Fruit fly (Drosophila melanogaster) whole organism, embryonic: ENCODE measurements around the gene Nf1.

Experiments used
- Adf1 ChIP-seq: fragments of 200-800 bp; sonication (Bioruptor generic); IDR thresholded peaks from 2 replicates; pipeline ENCODE4 v1.3.6; 2022; ENCODE audit warnings: missing biosample characterization, missing genetic modification characterization
- Atf6 ChIP-seq: fragments of 200-800 bp; sonication (Bioruptor generic); IDR thresholded peaks from 2 replicates; pipeline ENCODE4 v1.3.6; 2022; ENCODE audit warnings: missing biosample characterization, missing genetic modification characterization
- Awh ChIP-seq: fragments of 200-800 bp; sonication (Bioruptor generic); IDR thresholded peaks from 2 replicates; pipeline ENCODE4, ENCODE4 v1.3.6; 2022; ENCODE audit warnings: missing biosample characterization, missing genetic modification characterization
- Bteb2 ChIP-seq: fragments of 200-800 bp; sonication (Bioruptor generic); optimal IDR thresholded peaks from 2 replicates; lab custom pipeline; 2016; ENCODE audit warnings: missing biosample characterization, missing genetic modification characterization
- CG11456 ChIP-seq: fragments of 200-800 bp; sonication (Bioruptor generic); IDR thresholded peaks from 3 replicates; pipeline ENCODE4 v1.3.6; 2022; ENCODE audit warnings: missing biosample characterization, missing genetic modification characterization
- CG11696 ChIP-seq: fragments of 200-800 bp; sonication (Bioruptor generic); IDR thresholded peaks from 2 replicates; pipeline ENCODE4 v1.3.6; 2022; ENCODE audit warnings: missing biosample characterization, missing genetic modification characterization
- CG12942 ChIP-seq: fragments of 200-800 bp; sonication (Bioruptor generic); optimal IDR thresholded peaks from 3 replicates; lab custom pipeline; 2016; ENCODE audit warnings: missing biosample characterization, missing genetic modification characterization
- CG13424 ChIP-seq: fragments of 200-800 bp; sonication (Bioruptor generic); optimal IDR thresholded peaks from 2 replicates; lab custom pipeline; 2019; ENCODE audit warnings: missing biosample characterization, mild to moderate bottlenecking, missing genetic modification characterization, moderate library complexity
- CG13624 ChIP-seq: fragments of 200-800 bp; sonication (Bioruptor generic); optimal IDR thresholded peaks from 2 replicates; lab custom pipeline; 2016; ENCODE audit warnings: missing biosample characterization, missing genetic modification characterization
- CG14050 ChIP-seq: fragments of 200-800 bp; sonication (Bioruptor generic); IDR thresholded peaks from 3 replicates; pipeline ENCODE4 v1.3.6; 2022; ENCODE audit warnings: missing biosample characterization, missing genetic modification characterization
- CG17612 ChIP-seq: fragments of 200-800 bp; sonication (Bioruptor generic); IDR thresholded peaks from 2 replicates; pipeline ENCODE4 v1.3.6; 2022; ENCODE audit warnings: missing biosample characterization, missing genetic modification characterization
- CG2129 ChIP-seq: fragments of 200-800 bp; sonication (Bioruptor generic); IDR thresholded peaks from 2 replicates; pipeline ENCODE4 v1.3.6; 2022; ENCODE audit warnings: missing biosample characterization, missing genetic modification characterization; ENCODE audit not compliant: partially characterized antibody
- CG2875 ChIP-seq: fragments of 200-800 bp; sonication (Bioruptor generic); optimal IDR thresholded peaks from 2 replicates; lab custom pipeline; 2017; ENCODE audit warnings: missing biosample characterization, mild to moderate bottlenecking, missing genetic modification characterization, missing genetic modification reagents
- CG2889 ChIP-seq: fragments of 200-800 bp; sonication (Bioruptor generic); IDR thresholded peaks from 3 replicates; pipeline ENCODE4 v1.3.6; 2022; ENCODE audit warnings: missing biosample characterization, missing genetic modification characterization
- CG4854 ChIP-seq: fragments of 200-800 bp; sonication (Bioruptor generic); optimal IDR thresholded peaks from 2 replicates; lab custom pipeline; 2016; ENCODE audit warnings: missing biosample characterization, missing genetic modification characterization, inconsistent platforms
- CG8281 ChIP-seq: fragments of 200-800 bp; sonication (Bioruptor generic); optimal IDR thresholded peaks from 2 replicates; lab custom pipeline; 2018; ENCODE audit warnings: missing biosample characterization, mild to moderate bottlenecking, missing genetic modification characterization, moderate library complexity
- CHES-1-like ChIP-seq: fragments of 200-800 bp; sonication (Bioruptor generic); optimal IDR thresholded peaks from 2 replicates; lab custom pipeline; 2016; ENCODE audit warnings: missing biosample characterization, missing genetic modification characterization
- Camta ChIP-seq: fragments of 200-800 bp; sonication (Bioruptor generic); optimal IDR thresholded peaks from 2 replicates; lab custom pipeline; 2016; ENCODE audit warnings: missing biosample characterization, missing genetic modification characterization
- Dad ChIP-seq: fragments of 200-800 bp; sonication (Bioruptor generic); optimal IDR thresholded peaks from 3 replicates; lab custom pipeline; 2016; ENCODE audit warnings: missing biosample characterization, missing genetic modification characterization
- Doc2 ChIP-seq: fragments of 200-800 bp; sonication (Bioruptor generic); IDR thresholded peaks from 2 replicates; pipeline ENCODE4 v1.3.6; 2022; ENCODE audit warnings: missing biosample characterization, missing genetic modification characterization
- Dp ChIP-seq: fragments of 200-800 bp; sonication (Bioruptor generic); optimal IDR thresholded peaks from 2 replicates; lab custom pipeline; 2018; ENCODE audit warnings: missing biosample characterization, mild to moderate bottlenecking, missing genetic modification characterization, moderate library complexity
- Ets97D ChIP-seq: fragments of 200-800 bp; sonication (Bioruptor generic); optimal IDR thresholded peaks from 3 replicates; lab custom pipeline; 2016; ENCODE audit warnings: missing biosample characterization, missing genetic modification characterization
- Fer2 ChIP-seq: fragments of 200-800 bp; sonication (Bioruptor generic); optimal IDR thresholded peaks from 2 replicates; lab custom pipeline; 2018; ENCODE audit warnings: missing biosample characterization, mild to moderate bottlenecking, missing genetic modification characterization, moderate library complexity
- HLHmδ ChIP-seq: fragments of 200-800 bp; sonication (Bioruptor generic); optimal IDR thresholded peaks from 2 replicates; lab custom pipeline; 2018; ENCODE audit warnings: missing biosample characterization, mild to moderate bottlenecking, missing genetic modification characterization, moderate library complexity
- Lim3 ChIP-seq: fragments of 200-800 bp; sonication (Bioruptor generic); IDR thresholded peaks from 2 replicates; pipeline ENCODE4 v1.3.6; 2022; ENCODE audit warnings: missing biosample characterization, missing genetic modification characterization
- MESR4 ChIP-seq: fragments of 200-800 bp; sonication (Bioruptor generic); optimal IDR thresholded peaks from 2 replicates; lab custom pipeline; 2018; ENCODE audit warnings: missing biosample characterization, mild to moderate bottlenecking, missing genetic modification characterization, moderate library complexity
- Myb ChIP-seq: fragments of 200-800 bp; sonication (Bioruptor generic); optimal IDR thresholded peaks from 2 replicates; lab custom pipeline; 2016; ENCODE audit warnings: missing biosample characterization, missing genetic modification characterization
- Pdp1 ChIP-seq, 2 experiments: fragments of 200-800 bp; sonication (Bioruptor generic); optimal IDR thresholded peaks; 3 replicates each; lab custom pipeline; 2016; ENCODE audit warnings: missing biosample characterization in 2 of 2, missing genetic modification characterization in 2 of 2, mild to moderate bottlenecking in 1 of 2, moderate library complexity in 1 of 2
- Taf1 ChIP-seq: fragments of 200-800 bp; sonication (Bioruptor generic); IDR thresholded peaks from 2 replicates; pipeline ENCODE4 v1.3.6; 2022; ENCODE audit warnings: missing biosample characterization, missing genetic modification characterization
- cg ChIP-seq: fragments of 200-800 bp; sonication (Bioruptor generic); optimal IDR thresholded peaks from 3 replicates; lab custom pipeline; 2019; ENCODE audit warnings: missing biosample characterization, mild to moderate bottlenecking, missing genetic modification characterization, moderate library complexity
- chif ChIP-seq, 2 experiments: fragments of 200-800 bp; sonication (Bioruptor generic); optimal IDR thresholded peaks; 3 replicates each; lab custom pipeline; 2016; ENCODE audit warnings: missing biosample characterization in 2 of 2, missing genetic modification characterization in 2 of 2
- ci ChIP-seq: fragments of 200-800 bp; sonication (Bioruptor generic); IDR thresholded peaks from 3 replicates; pipeline ENCODE4 v1.3.6; 2022; ENCODE audit warnings: missing biosample characterization, missing genetic modification characterization
- crol ChIP-seq: fragments of 200-800 bp; sonication (Bioruptor generic); IDR thresholded peaks from 2 replicates; pipeline ENCODE4 v1.3.6; 2022; ENCODE audit warnings: missing biosample characterization, missing genetic modification characterization
- dysf ChIP-seq: fragments of 200-800 bp; sonication (Bioruptor generic); IDR thresholded peaks from 3 replicates; pipeline ENCODE4 v1.3.6; 2022; ENCODE audit warnings: missing biosample characterization, missing genetic modification characterization
- eve ChIP-seq, 2 experiments: fragments of >200 bp; optimal IDR thresholded peaks; 2 replicates each; lab custom pipeline; 2017; ENCODE audit warnings: missing biosample characterization in 2 of 2, missing genetic modification characterization in 2 of 2
- fd3F ChIP-seq: fragments of 200-800 bp; sonication (Bioruptor generic); optimal IDR thresholded peaks from 2 replicates; lab custom pipeline; 2018; ENCODE audit warnings: missing biosample characterization, mild to moderate bottlenecking, missing genetic modification characterization, moderate library complexity
- fd64A ChIP-seq: fragments of 200-800 bp; sonication (Bioruptor generic); optimal IDR thresholded peaks from 3 replicates; lab custom pipeline; 2018; ENCODE audit warnings: missing biosample characterization, mild to moderate bottlenecking, missing genetic modification characterization
- fu2 ChIP-seq: fragments of 200-800 bp; sonication (Bioruptor generic); optimal IDR thresholded peaks from 2 replicates; lab custom pipeline; 2016; ENCODE audit warnings: missing biosample characterization, missing genetic modification characterization
- hbn ChIP-seq: fragments of 200-800 bp; sonication (Bioruptor generic); IDR thresholded peaks from 2 replicates; pipeline ENCODE4 v1.3.6; 2022; ENCODE audit warnings: missing biosample characterization, missing genetic modification characterization; ENCODE audit not compliant: partially characterized antibody
- klu ChIP-seq: fragments of 200-800 bp; sonication (Bioruptor generic); IDR thresholded peaks from 2 replicates; pipeline ENCODE4 v1.3.6; 2022; ENCODE audit warnings: missing biosample characterization, missing genetic modification characterization
- lab ChIP-seq: fragments of 200-800 bp; sonication (Bioruptor generic); optimal IDR thresholded peaks from 3 replicates; lab custom pipeline; 2017; ENCODE audit warnings: missing biosample characterization, missing genetic modification characterization, mild to moderate bottlenecking, moderate library complexity, missing genetic modification reagents
- mld ChIP-seq: fragments of 200-800 bp; sonication (Bioruptor generic); IDR thresholded peaks from 3 replicates; pipeline ENCODE4 v1.3.6; 2022; ENCODE audit warnings: missing biosample characterization, missing genetic modification characterization; ENCODE audit not compliant: partially characterized antibody
- nom ChIP-seq: fragments of 200-800 bp; sonication (Bioruptor generic); optimal IDR thresholded peaks from 2 replicates; lab custom pipeline; 2017; ENCODE audit warnings: missing biosample characterization, missing genetic modification characterization, mild to moderate bottlenecking, moderate library complexity, missing genetic modification reagents
- repo ChIP-seq: fragments of 200-800 bp; sonication (Bioruptor generic); optimal IDR thresholded peaks from 2 replicates; lab custom pipeline; 2016; ENCODE audit warnings: missing biosample characterization, missing genetic modification characterization
- sens ChIP-seq: fragments of 200-800 bp; sonication (Bioruptor generic); peaks from one replicate; lab custom pipeline; 2016; ENCODE audit warnings: missing biosample characterization, missing genetic modification characterization
- sim ChIP-seq: fragments of 200-800 bp; sonication (Bioruptor generic); IDR thresholded peaks from 2 replicates; pipeline ENCODE4 v1.3.6; 2022; ENCODE audit warnings: missing biosample characterization, missing genetic modification characterization
- vfl ChIP-seq: fragments of 200-800 bp; sonication (Bioruptor generic); optimal IDR thresholded peaks from 2 replicates; lab custom pipeline; 2016; ENCODE audit warnings: missing biosample characterization, missing genetic modification characterization
- wdn ChIP-seq: fragments of 200-800 bp; sonication (Bioruptor generic); IDR thresholded peaks from 2 replicates; pipeline ENCODE4 v1.3.6; 2022; ENCODE audit warnings: missing biosample characterization, missing genetic modification characterization
- zen ChIP-seq: fragments of 200-800 bp; sonication (Bioruptor generic); optimal IDR thresholded peaks from 3 replicates; lab custom pipeline; 2018; ENCODE audit warnings: missing biosample characterization, mild to moderate bottlenecking, missing genetic modification characterization, moderate library complexity

The Nf1 gene

dm6 chr3R:26021195-26021914, 38.5 kb downstream of the Nf1 start (continued):
- no peak for TF ChIP-seq hbn (GFP tag; lab: Robert Waterston, UW)
- TF ChIP-seq CG11696, result no peak; the same call in 1 of the 2 replicates
- peak; percentile 62 for TF ChIP-seq CG17612
- TF ChIP-seq Bteb2 (GFP tag; lab: Kevin White, UChicago), result peak; percentile 88
- TF ChIP-seq CG11456, result peak; percentile 24; the same call in 1 of the 3 replicates
- TF ChIP-seq CG13624, result peak; percentile 88
- TF ChIP-seq CG14050, result peak; percentile 63; the same call in 2 of the 3 replicates
- TF ChIP-seq CG13424 (tag; lab: Kevin White, UChicago), result peak; percentile 97
- peak; percentile 69 for TF ChIP-seq Fer2 (tag; lab: Kevin White, UChicago)
- peak; percentile 80 to 90 for TF ChIP-seq Pdp1 (GFP tag; optimal IDR thresholded peaks at IDR 0.05; lab: Kevin White, UChicago)
- TF ChIP-seq fu2, result peak; percentile 83
- peak; percentile 43 for TF ChIP-seq Ets97D (GFP tag; lab: Kevin White, UChicago)
- peak; percentile 69 for TF ChIP-seq nom (GFP tag; lab: Kevin White, UChicago)
- TF ChIP-seq crol (GFP tag; lab: Robert Waterston, UW), result peak; percentile 54
- TF ChIP-seq CG2129 (GFP tag; lab: Robert Waterston, UW), result no peak
- peak; percentile 63 for TF ChIP-seq Myb (GFP tag; lab: Kevin White, UChicago)
- TF ChIP-seq eve (GFP tag; optimal IDR thresholded peaks at IDR 0.05; lab: Kevin White, UChicago), result no peak
- peak; percentile 88 for TF ChIP-seq lab (GFP tag; lab: Kevin White, UChicago)
- TF ChIP-seq ci (GFP tag; lab: Robert Waterston, UW), result peak; percentile 13; the same call in 2 of the 3 replicates
- TF ChIP-seq klu (GFP tag; lab: Robert Waterston, UW), result peak; percentile 81
- TF ChIP-seq Taf1 (GFP tag; lab: Robert Waterston, UW), result peak; percentile 66; the same call in 1 of the 2 replicates
- TF ChIP-seq CHES-1-like (GFP tag; lab: Kevin White, UChicago), result peak; percentile 76
- TF ChIP-seq fd64A (GFP tag; lab: Kevin White, UChicago), result no peak
- peak; percentile 94 for TF ChIP-seq CG2875 (GFP tag; lab: Kevin White, UChicago)
- TF ChIP-seq CG8281 (tag; lab: Kevin White, UChicago), result peak; percentile 73
- peak; percentile 57 for TF ChIP-seq CG4854 (GFP tag; lab: Kevin White, UChicago)
- peak; percentile 53 for TF ChIP-seq cg (GFP tag; lab: Kevin White, UChicago)
- peak; percentile 87 for TF ChIP-seq zen (tag; lab: Kevin White, UChicago)
- TF ChIP-seq Dad, result peak; percentile 38
- peak; percentile 81 to 89 for TF ChIP-seq chif (GFP tag; optimal IDR thresholded peaks at IDR 0.05; lab: Kevin White, UChicago)
- peak; percentile 89 for TF ChIP-seq CG12942
- TF ChIP-seq vfl (GFP tag; lab: Kevin White, UChicago), result peak; percentile 53
- peak; percentile 98 for TF ChIP-seq HLHmδ
- no peak for TF ChIP-seq mld
- TF ChIP-seq MESR4 (GFP tag; lab: Kevin White, UChicago), result no peak
- TF ChIP-seq sim (GFP tag; lab: Robert Waterston, UW), result peak; percentile 38; the same call in 1 of the 2 replicates
- peak; percentile 91 for TF ChIP-seq dysf (GFP tag; lab: Robert Waterston, UW)
- no peak for TF ChIP-seq Dp (GFP tag; lab: Kevin White, UChicago)
- peak; percentile 56; the same call in 1 of the 2 replicates for TF ChIP-seq Lim3
- TF ChIP-seq Doc2 (GFP tag; lab: Robert Waterston, UW), result peak; percentile 73
- peak; percentile 50; the same call in 2 of the 3 replicates for TF ChIP-seq CG2889
- peak; percentile 88 for TF ChIP-seq fd3F (GFP tag; lab: Kevin White, UChicago)
- TF ChIP-seq wdn (GFP tag; lab: Robert Waterston, UW), result peak; percentile 70
- TF ChIP-seq Camta, result peak; percentile 94
- peak; percentile 9; the same call in 1 of the 2 replicates for TF ChIP-seq Adf1 (GFP tag; lab: Robert Waterston, UW)
- peak; percentile 12; the same call in 1 of the 2 replicates for TF ChIP-seq Awh (GFP tag; lab: Robert Waterston, UW)
- peak; percentile 99 for TF ChIP-seq sens (GFP tag; lab: Kevin White, UChicago)
- TF ChIP-seq Atf6 (GFP tag; lab: Robert Waterston, UW), result peak; percentile 84
- peak; percentile 64 for TF ChIP-seq repo (GFP tag; lab: Kevin White, UChicago)
